Worm (Caenorhabditis elegans) whole organism, young adult: ENCODE results near the gene sdf-9.
"Not testable (repeated sequence)": the region's sequence is repeated elsewhere in the genome, so short reads cannot be mapped to it uniquely, and the experiment has no call there.

ENCODE experiments used
- bed-2 ChIP-seq: fragments of 200-800 bp; sonication (Bioruptor generic); IDR thresholded peaks from 2 replicates; pipeline ENCODE4 v1.3.6; 2022; ENCODE audit warnings: missing genetic modification reagents, missing genetic modification characterization, missing compliant biosample characterization
- lin-26 ChIP-seq: fragments of 200-800 bp; sonication (Bioruptor generic); IDR thresholded peaks from 2 replicates; pipeline ENCODE4 v1.3.6; 2022; ENCODE audit warnings: missing genetic modification reagents, missing genetic modification characterization, missing compliant biosample characterization

DNA sequence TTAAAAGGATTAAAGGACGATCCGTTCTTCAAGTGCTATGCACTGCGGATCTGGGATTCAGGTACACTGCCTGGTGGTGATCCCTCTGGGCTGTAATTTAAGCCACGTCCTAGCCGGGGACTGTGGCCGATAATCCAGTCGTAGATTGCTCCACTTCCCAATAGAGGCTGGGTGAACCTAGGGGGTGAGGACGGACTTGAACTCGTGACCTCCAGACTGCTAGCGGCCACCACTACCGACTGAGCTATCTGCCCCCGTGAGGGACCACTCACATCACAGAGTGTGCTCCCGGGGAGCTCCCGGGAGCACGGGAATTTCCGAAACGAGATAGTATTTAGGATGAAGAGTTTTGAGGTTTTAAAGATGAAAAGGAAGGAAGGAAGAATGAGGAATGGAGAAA, 2.6 kb upstream of the sdf-9 start:
- TF ChIP-seq bed-2, lin-26: not testable (repeated sequence)
